Worm (Caenorhabditis elegans) whole organism, young adult: Measurements from ENCODE around the gene ceh-54.

Experiments
- F37B4.10 ChIP-seq: fragments of 200-800 bp; sonication (Bioruptor generic); IDR thresholded peaks from 2 replicates; pipeline ENCODE4 v1.3.6; 2022; ENCODE audit warnings: missing genetic modification characterization, missing compliant biosample characterization
- F39B2.1 ChIP-seq: fragments of 200-800 bp; sonication (Bioruptor generic); IDR thresholded peaks from 2 replicates; pipeline ENCODE4 v1.3.6; 2022; ENCODE audit warnings: missing genetic modification reagents, missing genetic modification characterization, missing compliant biosample characterization
- F52B5.7 ChIP-seq: sonication (generic microtip); optimal IDR thresholded peaks from 2 replicates; lab custom pipeline; 2016; ENCODE audit warnings: mild to moderate bottlenecking, missing genetic modification characterization, missing compliant biosample characterization
- K11D2.4 ChIP-seq: fragments of 200-800 bp; sonication (Bioruptor generic); IDR thresholded peaks from 2 replicates; pipeline ENCODE4 v1.3.6; 2022; ENCODE audit warnings: missing genetic modification reagents, missing genetic modification characterization, missing compliant biosample characterization
- Y56A3A.18 ChIP-seq: fragments of 200-800 bp; sonication (Bioruptor generic); IDR thresholded peaks from 2 replicates; pipeline ENCODE4 v1.3.6; 2022; ENCODE audit warnings: missing genetic modification reagents, missing genetic modification characterization, missing compliant biosample characterization
- atf-7 ChIP-seq: sonication (generic microtip); optimal IDR thresholded peaks from 2 replicates; lab custom pipeline; 2017; ENCODE audit warnings: mild to moderate bottlenecking, missing genetic modification characterization, missing compliant biosample characterization
- athp-1 ChIP-seq: sonication (generic microtip); optimal IDR thresholded peaks from 2 replicates; lab custom pipeline; 2017; ENCODE audit warnings: mild to moderate bottlenecking, missing genetic modification characterization, missing compliant biosample characterization
- attf-5 ChIP-seq: fragments of 200-800 bp; sonication (Bioruptor generic); optimal IDR thresholded peaks from 2 replicates; lab custom pipeline; 2018; ENCODE audit warnings: mild to moderate bottlenecking, missing genetic modification characterization, missing compliant biosample characterization
- cebp-1 ChIP-seq, 2 experiments: fragments of 200-800 bp in 1 of 2; sonication (Bioruptor generic) in 1 of 2; sonication (generic microtip) in 1 of 2; IDR thresholded peaks in 1 of 2; optimal IDR thresholded peaks in 1 of 2; 2 replicates each; pipeline versions ENCODE4 v1.3.6 to Lab custom; 2017 to 2022; ENCODE audit warnings: missing compliant biosample characterization in 2 of 2, missing genetic modification characterization in 2 of 2, mild to moderate bottlenecking in 1 of 2, missing genetic modification reagents in 1 of 2, moderate library complexity in 1 of 2
- ceh-58 ChIP-seq: fragments of 200-800 bp; sonication (Bioruptor generic); IDR thresholded peaks from 2 replicates; pipeline ENCODE4 v1.3.6; 2022; ENCODE audit warnings: missing genetic modification characterization, missing compliant biosample characterization
- chd-7 ChIP-seq: sonication (generic microtip); optimal IDR thresholded peaks from 2 replicates; lab custom pipeline; 2016; ENCODE audit warnings: mild to moderate bottlenecking, missing genetic modification characterization, moderate library complexity, missing compliant biosample characterization
- dox-1 ChIP-seq: fragments of 200-800 bp; sonication (Bioruptor generic); IDR thresholded peaks from 2 replicates; pipeline ENCODE4 v1.3.6; 2022; ENCODE audit warnings: missing genetic modification reagents, missing genetic modification characterization, missing compliant biosample characterization
- dpl-1 ChIP-seq: fragments of 150-350 bp; optimal IDR thresholded peaks from 2 replicates; lab custom pipeline; 2014; ENCODE audit warnings: missing biosample characterization, missing genetic modification reagents, missing genetic modification characterization
- efl-1 ChIP-seq: fragments of 150-350 bp; optimal IDR thresholded peaks from 2 replicates; lab custom pipeline; 2014; ENCODE audit warnings: missing biosample characterization, missing genetic modification reagents, missing genetic modification characterization
- fkh-3 ChIP-seq: sonication (generic microtip); optimal IDR thresholded peaks from 2 replicates; lab custom pipeline; 2016; ENCODE audit warnings: mild to moderate bottlenecking, missing genetic modification characterization, missing compliant biosample characterization
- gei-17 ChIP-seq: fragments of 200-800 bp; sonication (Bioruptor generic); optimal IDR thresholded peaks from 2 replicates; lab custom pipeline; 2018; ENCODE audit warnings: mild to moderate bottlenecking, missing genetic modification characterization, missing compliant biosample characterization
- him-1 ChIP-seq: sonication (generic microtip); optimal IDR thresholded peaks from 2 replicates; lab custom pipeline; 2016; ENCODE audit warnings: missing genotype, missing genetic modification reagents, missing genetic modification characterization, missing compliant biosample characterization
- hmg-1.2 ChIP-seq: fragments of 200-800 bp; sonication (Bioruptor generic); IDR thresholded peaks from 2 replicates; pipeline ENCODE4 v1.3.6; 2022; ENCODE audit warnings: missing genetic modification reagents, missing genetic modification characterization, missing compliant biosample characterization
- lin-35 ChIP-seq, 3 experiments: fragments of 150-350 bp in 2 of 3; sonication (generic microtip) in 1 of 3; optimal IDR thresholded peaks; 2 replicates each; lab custom pipeline; 2014 to 2018; ENCODE audit warnings: missing biosample characterization in 3 of 3, missing genetic modification characterization in 3 of 3, missing genetic modification reagents in 3 of 3
- lin-40 ChIP-seq: sonication (generic microtip); optimal IDR thresholded peaks from 2 replicates; lab custom pipeline; 2016; ENCODE audit warnings: missing genetic modification characterization, mild to moderate bottlenecking, missing compliant biosample characterization, missing genotype, missing genetic modification reagents
- lin-54 ChIP-seq: fragments of 200-800 bp; sonication (Bioruptor generic); optimal IDR thresholded peaks from 2 replicates; lab custom pipeline; 2018; ENCODE audit warnings: mild to moderate bottlenecking, missing genetic modification characterization, missing compliant biosample characterization
- madf-10 ChIP-seq: sonication (generic microtip); optimal IDR thresholded peaks from 2 replicates; lab custom pipeline; 2016; ENCODE audit warnings: mild to moderate bottlenecking, missing genetic modification characterization, missing compliant biosample characterization
- madf-3 ChIP-seq: fragments of 200-800 bp; sonication (Bioruptor generic); IDR thresholded peaks from 2 replicates; pipeline ENCODE4 v1.3.6; 2022; ENCODE audit warnings: missing genetic modification reagents, missing genetic modification characterization, missing compliant biosample characterization
- madf-6 ChIP-seq: fragments of 200-800 bp; sonication (Bioruptor generic); IDR thresholded peaks from 2 replicates; pipeline ENCODE4 v1.3.6; 2022; ENCODE audit warnings: missing genetic modification reagents, missing genetic modification characterization, missing compliant biosample characterization
- madf-8 ChIP-seq: fragments of 200-800 bp; sonication (Bioruptor generic); conservative IDR thresholded peaks from 2 replicates; pipeline ENCODE4 v1.3.6; 2022; ENCODE audit warnings: missing genetic modification reagents, missing genetic modification characterization, missing compliant biosample characterization
- nhr-80 ChIP-seq: sonication (generic microtip); optimal IDR thresholded peaks from 2 replicates; lab custom pipeline; 2016; ENCODE audit warnings: missing genetic modification characterization, missing compliant biosample characterization
- pbrm-1 ChIP-seq: fragments of 200-800 bp; sonication (Bioruptor generic); IDR thresholded peaks from 2 replicates; pipeline ENCODE4 v1.3.6; 2022; ENCODE audit warnings: missing genetic modification reagents, missing genetic modification characterization, missing compliant biosample characterization
- rcor-1 ChIP-seq: fragments of 200-800 bp; sonication (Bioruptor generic); IDR thresholded peaks from 2 replicates; pipeline ENCODE4 v1.3.6; 2022; ENCODE audit warnings: missing genetic modification reagents, missing genetic modification characterization, missing compliant biosample characterization
- sdz-38 ChIP-seq: sonication (generic microtip); optimal IDR thresholded peaks from 2 replicates; lab custom pipeline; 2016; ENCODE audit warnings: missing genotype, missing genetic modification characterization, missing compliant biosample characterization
- snpc-3.4 ChIP-seq: sonication (generic microtip); optimal IDR thresholded peaks from 2 replicates; lab custom pipeline; 2017; ENCODE audit warnings: missing genetic modification characterization, mild to moderate bottlenecking, missing compliant biosample characterization, antibody characterized with exemption, moderate library complexity, missing genotype, missing genetic modification reagents
- zfh-2 ChIP-seq: fragments of 200-800 bp; sonication (Bioruptor generic); conservative IDR thresholded peaks from 2 replicates; pipeline ENCODE4 v1.3.6; 2022; ENCODE audit warnings: missing genetic modification reagents, missing genetic modification characterization, missing compliant biosample characterization
- ztf-26 ChIP-seq: sonication (generic microtip); optimal IDR thresholded peaks from 2 replicates; lab custom pipeline; 2017; ENCODE audit warnings: missing genetic modification characterization, missing compliant biosample characterization

Gene ceh-54

DNA sequence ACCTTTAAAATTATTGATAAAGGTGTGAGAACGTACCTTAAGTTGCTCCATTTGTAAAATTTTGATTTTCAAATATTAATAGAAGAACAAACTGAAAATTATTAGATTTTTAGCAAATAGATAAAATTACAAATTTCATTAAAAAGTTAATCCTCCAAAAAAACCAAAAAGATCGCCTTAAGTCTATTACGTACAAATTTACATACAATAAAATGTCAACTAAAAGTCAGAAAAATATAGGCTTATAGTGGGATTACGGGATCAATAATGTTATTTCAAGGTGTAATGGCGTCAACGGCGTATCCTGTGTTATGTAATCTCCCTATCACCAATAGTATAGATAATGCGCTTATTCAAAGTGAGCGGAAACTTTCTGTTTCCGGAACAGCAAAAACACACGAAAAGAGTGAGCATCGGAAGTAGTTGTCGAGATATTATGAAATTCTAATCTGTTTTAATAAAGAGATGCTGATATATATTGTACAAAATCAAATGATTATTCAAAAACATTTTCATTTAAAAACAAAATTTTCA lies at the start of gene ceh-54:
ceh-54 (minus strand) TSS at position 51 of the 534 bp plus-strand sequence.
- no peak for TF ChIP-seq lin-54 (GFP tag; lab: Kevin White, UChicago)
- no peak for TF ChIP-seq chd-7 (tag; lab: Kevin White, UChicago)
- no peak for TF ChIP-seq F52B5.7 (tag; lab: Kevin White, UChicago)
- no peak for TF ChIP-seq fkh-3
- TF ChIP-seq F37B4.10 (GFP tag; lab: Robert Waterston, UW) = no peak
- TF ChIP-seq F39B2.1 (GFP tag; lab: Robert Waterston, UW) = no peak
- TF ChIP-seq gei-17 = no peak
- no peak for TF ChIP-seq ceh-58 (GFP tag; lab: Robert Waterston, UW)
- no peak for TF ChIP-seq madf-10 (tag; lab: Kevin White, UChicago)
- TF ChIP-seq atf-7 (tag; lab: Kevin White, UChicago) = no peak
- TF ChIP-seq madf-3 (GFP tag; lab: Robert Waterston, UW) = no peak
- no peak for TF ChIP-seq sdz-38 (tag; lab: Kevin White, UChicago)
- no peak for TF ChIP-seq K11D2.4
- TF ChIP-seq, all 124 proteins: peak for 0

DNA sequence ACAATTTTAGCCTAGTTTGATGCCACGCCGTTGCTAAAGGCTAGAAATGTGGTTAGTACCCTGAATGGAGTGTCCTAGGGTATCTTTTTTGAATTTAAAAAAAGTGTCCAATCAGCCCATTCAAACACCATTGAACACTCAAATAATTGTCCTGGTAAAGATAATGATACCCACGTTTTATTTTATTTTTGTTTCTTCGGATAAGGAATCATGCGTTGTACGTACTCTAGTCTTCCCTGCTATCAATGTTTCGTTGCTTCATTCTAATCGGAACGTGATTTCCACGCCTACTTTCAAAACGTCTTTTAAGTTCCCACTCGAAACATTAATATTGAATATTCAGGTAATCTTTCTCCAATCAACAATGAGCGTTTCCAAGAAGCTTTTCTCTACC lies 46.6 kb upstream of the ceh-54 start, which contains the start of gene got-2.2:
got-2.2 (plus strand) TSS at position 344 of the 394 bp plus-strand sequence.
- TF ChIP-seq athp-1 (tag; lab: Kevin White, UChicago) = no peak
- TF ChIP-seq lin-35 (GFP tag; optimal IDR thresholded peaks at IDR 0.05; lab: Kevin White, UChicago) = no peak
- TF ChIP-seq attf-5 (GFP tag; lab: Kevin White, UChicago) = no peak
- no peak for TF ChIP-seq F39B2.1 (GFP tag; lab: Robert Waterston, UW)
- TF ChIP-seq Y56A3A.18 (GFP tag; lab: Robert Waterston, UW) = no peak
- TF ChIP-seq gei-17 = no peak

DNA sequence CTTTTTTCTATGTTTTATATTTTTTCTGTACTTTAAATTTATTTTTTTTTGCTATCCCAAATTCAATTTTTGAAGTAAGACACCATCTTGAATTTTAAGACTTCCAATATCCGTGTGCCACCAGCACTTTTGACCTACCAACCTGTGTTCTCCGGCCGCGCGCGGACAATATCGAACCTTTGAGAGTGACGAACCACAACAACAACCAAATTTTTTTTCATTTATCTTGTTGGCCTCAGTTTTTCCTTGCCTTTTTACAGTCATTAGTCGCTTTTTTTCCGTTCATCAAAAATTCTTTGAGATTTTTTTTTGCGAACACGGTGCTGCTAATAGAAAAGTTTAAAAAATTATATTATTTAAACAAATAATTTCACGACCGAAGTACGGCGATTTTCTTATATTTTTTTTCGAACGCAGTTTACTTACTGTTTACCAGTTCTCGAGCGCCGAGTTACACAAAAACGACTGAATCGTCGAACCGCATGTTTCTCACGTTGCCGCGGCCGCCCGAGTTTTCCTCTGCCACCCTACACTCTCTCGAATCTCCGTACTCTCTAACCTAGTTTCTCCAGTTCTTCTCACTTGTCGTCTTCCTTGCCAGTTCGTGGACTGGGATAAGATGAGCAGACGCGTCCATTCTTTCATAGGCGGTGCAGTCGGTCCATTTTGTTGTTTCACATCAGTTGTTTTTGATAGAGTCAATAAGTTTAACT lies 46.0 kb upstream of the ceh-54 start:
- TF ChIP-seq ztf-26 (tag; lab: Kevin White, UChicago) (no peak), cebp-1 (GFP tag; IDR thresholded peaks at IDR 0.05; lab: Robert Waterston, UW) (no peak), cebp-1 (tag; optimal IDR thresholded peaks at IDR 0.05; lab: Kevin White, UChicago) (peak; percentile 33), fkh-3 (no peak), efl-1 (GFP tag; lab: Kevin White, UChicago) (peak; percentile 69), madf-6 (GFP tag; lab: Robert Waterston, UW) (peak; percentile 58), sdz-38 (tag; lab: Kevin White, UChicago) (no peak), pbrm-1 (GFP tag; lab: Robert Waterston, UW) (no peak), madf-8 (GFP tag; lab: Robert Waterston, UW) (0 out of 2 replicates have a peak, but pooled peaks have one; percentile 9), dpl-1 (peak; percentile 43), snpc-3.4 (tag; lab: Kevin White, UChicago) (no peak), dox-1 (GFP tag; lab: Robert Waterston, UW) (peak; percentile 5; the same call in 1 of the 2 replicates), rcor-1 (peak; percentile 41; the same call in 1 of the 2 replicates), ceh-58 (GFP tag; lab: Robert Waterston, UW) (no peak), lin-35 (GFP tag; optimal IDR thresholded peaks at IDR 0.05; lab: Kevin White, UChicago) (peak in 1 of 3 experiments; percentile 5), hmg-1.2 (GFP tag; lab: Robert Waterston, UW) (peak; percentile 60; the same call in 1 of the 2 replicates), him-1 (tag; lab: Kevin White, UChicago) (no peak), nhr-80 (tag; lab: Kevin White, UChicago) (peak; percentile 2), lin-40 (tag; lab: Kevin White, UChicago) (no peak), zfh-2 (peak; percentile 77)
